Fruit fly (Drosophila melanogaster) whole organism, prepupa: ENCODE data around the gene CG16852.
A peak's percentile ranks its signal among the peaks of the same experiment; 100 is the strongest.

ENCODE experiments used
- CG16779 ChIP-seq: fragments of 200-800 bp; sonication (Bioruptor generic); optimal IDR thresholded peaks from 3 replicates; lab custom pipeline; 2017; ENCODE audit warnings: missing biosample characterization, mild to moderate bottlenecking, missing genetic modification characterization
- Ets96B ChIP-seq: fragments of 200-800 bp; optimal IDR thresholded peaks from 2 replicates; lab custom pipeline; 2019; ENCODE audit warnings: missing biosample characterization, mild to moderate bottlenecking, missing genetic modification characterization, moderate library complexity
- Hr39 ChIP-seq: fragments of 200-800 bp; sonication (Bioruptor generic); optimal IDR thresholded peaks from 2 replicates; lab custom pipeline; 2016; ENCODE audit warnings: missing biosample characterization, missing genetic modification characterization
- Lpt ChIP-seq: fragments of 200-800 bp; sonication (Bioruptor generic); optimal IDR thresholded peaks from 3 replicates; lab custom pipeline; 2016; ENCODE audit warnings: missing biosample characterization, missing genetic modification characterization
- cyc ChIP-seq: fragments of 200-800 bp; sonication (Bioruptor generic); optimal IDR thresholded peaks from 3 replicates; lab custom pipeline; 2016; ENCODE audit warnings: missing biosample characterization, missing genetic modification characterization
- lz ChIP-seq: fragments of 200-800 bp; sonication (Bioruptor generic); optimal IDR thresholded peaks from 3 replicates; lab custom pipeline; 2016; ENCODE audit warnings: missing biosample characterization, missing genetic modification characterization

DNA sequence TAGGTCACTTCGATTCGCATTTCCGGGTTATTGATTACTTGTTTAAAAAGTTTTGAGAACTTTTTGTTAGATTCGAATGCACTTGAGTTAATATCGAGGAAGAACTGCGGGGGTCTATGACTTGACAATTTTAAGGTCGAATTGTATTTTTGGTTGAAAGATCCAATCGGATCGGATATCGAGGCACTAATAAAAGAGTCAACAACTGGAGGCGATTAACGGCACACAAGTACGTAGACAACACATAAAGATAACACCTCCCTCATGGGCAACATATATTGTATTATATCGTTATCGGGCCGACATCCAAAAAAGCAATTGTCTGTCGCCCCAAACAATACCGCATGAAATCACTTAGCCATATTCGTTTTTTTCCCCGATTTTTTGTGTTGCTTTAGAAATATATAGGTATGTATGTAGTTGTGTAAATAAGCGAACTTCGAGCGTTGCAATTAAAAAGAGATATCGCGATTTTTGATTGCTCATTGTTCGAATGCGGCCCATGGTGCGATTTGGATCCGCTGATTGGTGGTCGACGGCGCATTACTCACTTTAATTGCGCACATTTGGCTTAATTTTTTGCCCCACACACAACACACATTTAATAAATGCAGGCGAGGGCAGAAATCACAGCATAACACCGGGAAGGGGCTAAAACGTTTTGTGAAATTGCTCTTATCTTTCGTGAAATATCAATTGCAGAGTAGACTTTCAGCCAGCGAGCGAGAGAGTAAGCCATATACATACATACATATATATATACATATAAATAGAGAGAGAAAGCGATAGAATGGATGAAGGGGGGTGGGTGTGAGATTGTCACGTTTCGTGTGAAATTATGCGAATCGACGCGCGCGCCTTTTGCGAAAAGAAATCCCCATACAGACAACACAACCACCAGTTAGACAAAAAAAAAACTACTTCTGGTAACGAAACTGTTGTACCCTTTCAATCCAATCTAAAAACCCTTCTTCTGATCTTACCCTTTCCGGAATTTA is 29.4 kb upstream of the CG16852 start:
- no peak for TF ChIP-seq Hr39
- peak; percentile 19 for TF ChIP-seq Lpt (GFP tag; lab: Kevin White, UChicago)
- TF ChIP-seq Ets96B (tag; lab: Kevin White, UChicago), result no peak
- no peak for TF ChIP-seq CG16779
- no peak for TF ChIP-seq lz (GFP tag; lab: Kevin White, UChicago)
- TF ChIP-seq cyc (GFP tag; lab: Kevin White, UChicago), result no peak
